Worm (Caenorhabditis elegans): ENCODE measurements around the gene nep-5.

ce11 chrII:5531855-5532328, 43.9 kb downstream of the nep-5 start, which contains the start of gene C17C3.9:
- TF ChIP-seq W03F9.2 (tag; optimal IDR thresholded peaks at IDR 0.05), result no peak
- TF ChIP-seq him-1 (tag; optimal IDR thresholded peaks at IDR 0.05), result no peak
